Fruit fly (Drosophila melanogaster) whole organism, embryonic: ENCODE measurements around the gene CG42305.

Experiments
- Adf1 ChIP-seq: fragments of 200-800 bp; sonication (Bioruptor generic); IDR thresholded peaks from 2 replicates; pipeline ENCODE4 v1.3.6; 2022; ENCODE audit warnings: missing biosample characterization, missing genetic modification characterization
- Antp ChIP-seq: fragments of 200-800 bp; sonication (Bioruptor generic); optimal IDR thresholded peaks from 3 replicates; lab custom pipeline; 2016; ENCODE audit warnings: missing biosample characterization, missing genetic modification characterization
- BEAF-32 ChIP-seq: fragments of 200-800 bp; sonication (Bioruptor generic); optimal IDR thresholded peaks from 3 replicates; lab custom pipeline; 2017; ENCODE audit warnings: missing biosample characterization, missing genetic modification characterization, mild to moderate bottlenecking, moderate library complexity, missing genetic modification reagents
- Bgb ChIP-seq: fragments of 200-800 bp; sonication (Bioruptor generic); IDR thresholded peaks from 2 replicates; pipeline ENCODE4 v1.3.6; 2022; ENCODE audit warnings: missing biosample characterization, missing genetic modification characterization; ENCODE audit not compliant: partially characterized antibody
- CG10267 ChIP-seq: fragments of 200-800 bp; sonication (Bioruptor generic); optimal IDR thresholded peaks from 2 replicates; lab custom pipeline; 2018; ENCODE audit warnings: missing biosample characterization, mild to moderate bottlenecking, missing genetic modification characterization, moderate library complexity
- CG10431 ChIP-seq: fragments of 200-800 bp; sonication (Bioruptor generic); optimal IDR thresholded peaks from 3 replicates; lab custom pipeline; 2018; ENCODE audit warnings: missing biosample characterization, mild to moderate bottlenecking, missing genetic modification characterization
- CG11504 ChIP-seq: fragments of 200-800 bp; sonication (Bioruptor generic); optimal IDR thresholded peaks from 3 replicates; lab custom pipeline; 2019; ENCODE audit warnings: missing biosample characterization, mild to moderate bottlenecking, missing genetic modification characterization, moderate library complexity
- CG11695 ChIP-seq: fragments of 200-800 bp; sonication (Bioruptor generic); IDR thresholded peaks from 3 replicates; pipeline ENCODE4 v1.3.6; 2022; ENCODE audit warnings: missing biosample characterization, missing genetic modification characterization
- CG12299 ChIP-seq: fragments of 200-800 bp; sonication (Bioruptor generic); optimal IDR thresholded peaks from 2 replicates; lab custom pipeline; 2018; ENCODE audit warnings: missing biosample characterization, mild to moderate bottlenecking, missing genetic modification characterization
- CG12769 ChIP-seq: fragments of 200-800 bp; sonication (Bioruptor generic); optimal IDR thresholded peaks from 2 replicates; lab custom pipeline; 2019; ENCODE audit warnings: missing biosample characterization, mild to moderate bottlenecking, missing genetic modification characterization, moderate library complexity
- CG1529 ChIP-seq: fragments of 200-800 bp; sonication (Bioruptor generic); optimal IDR thresholded peaks from 3 replicates; lab custom pipeline; 2018; ENCODE audit warnings: missing biosample characterization, missing genetic modification characterization
- CG15696 ChIP-seq: fragments of 200-800 bp; sonication (Bioruptor generic); optimal IDR thresholded peaks from 2 replicates; lab custom pipeline; 2019; ENCODE audit warnings: missing biosample characterization, mild to moderate bottlenecking, missing genetic modification characterization, moderate library complexity
- CG17328 ChIP-seq: fragments of 200-800 bp; sonication (Bioruptor generic); IDR thresholded peaks from 2 replicates; pipeline ENCODE4 v1.3.6; 2022; ENCODE audit warnings: missing biosample characterization, missing genetic modification characterization
- CG1832 ChIP-seq: fragments of 200-800 bp; sonication (Bioruptor generic); optimal IDR thresholded peaks from 2 replicates; lab custom pipeline; 2017; ENCODE audit warnings: missing biosample characterization, mild to moderate bottlenecking, missing genetic modification characterization, inconsistent platforms
- CG18619 ChIP-seq: fragments of 200-800 bp; sonication (Bioruptor generic); optimal IDR thresholded peaks from 3 replicates; lab custom pipeline; 2017; ENCODE audit warnings: missing biosample characterization, mild to moderate bottlenecking, missing genetic modification characterization
- CG33557 ChIP-seq: fragments of 200-800 bp; sonication (Bioruptor generic); optimal IDR thresholded peaks from 2 replicates; lab custom pipeline; 2019; ENCODE audit warnings: missing biosample characterization, mild to moderate bottlenecking, missing genetic modification characterization, moderate library complexity
- CG3726 ChIP-seq: fragments of 200-800 bp; sonication (Bioruptor generic); IDR thresholded peaks from 3 replicates; pipeline ENCODE4, ENCODE4 v1.3.6; 2022; ENCODE audit warnings: missing biosample characterization, missing genetic modification characterization
- CG3847 ChIP-seq: fragments of 200-800 bp; sonication (Bioruptor generic); IDR thresholded peaks from 2 replicates; pipeline ENCODE4 v1.3.6; 2022; ENCODE audit warnings: missing biosample characterization, missing genetic modification characterization
- CG3995 ChIP-seq: fragments of 200-800 bp; sonication (Bioruptor generic); optimal IDR thresholded peaks from 3 replicates; lab custom pipeline; 2016; ENCODE audit warnings: missing biosample characterization, missing genetic modification characterization
- CG42726 ChIP-seq: fragments of 200-800 bp; sonication (Bioruptor generic); IDR thresholded peaks from 2 replicates; pipeline ENCODE4 v1.3.6; 2022; ENCODE audit warnings: missing biosample characterization, missing genetic modification characterization; ENCODE audit not compliant: partially characterized antibody
- CG4730 ChIP-seq: fragments of 200-800 bp; sonication (Bioruptor generic); IDR thresholded peaks from 2 replicates; pipeline ENCODE4 v1.3.6; 2022; ENCODE audit warnings: missing biosample characterization, missing genetic modification characterization
- CG5245 ChIP-seq: fragments of 200-800 bp; sonication (Bioruptor generic); optimal IDR thresholded peaks from 3 replicates; lab custom pipeline; 2016; ENCODE audit warnings: missing biosample characterization, missing genetic modification characterization
- CG9437 ChIP-seq: fragments of 200-800 bp; sonication (Bioruptor generic); optimal IDR thresholded peaks from 2 replicates; lab custom pipeline; 2018; ENCODE audit warnings: missing biosample characterization, mild to moderate bottlenecking, missing genetic modification characterization
- Dref ChIP-seq: fragments of 200-800 bp; sonication (Bioruptor generic); IDR thresholded peaks from 2 replicates; pipeline ENCODE4 v1.3.6; 2022; ENCODE audit warnings: missing biosample characterization, missing genetic modification characterization
- GATAe ChIP-seq: fragments of 200-800 bp; sonication (Bioruptor generic); conservative IDR thresholded peaks from 2 replicates; pipeline ENCODE4 v1.3.6; 2022; ENCODE audit warnings: missing biosample characterization, missing genetic modification characterization
- HLH4C ChIP-seq: fragments of 200-800 bp; sonication (Bioruptor generic); IDR thresholded peaks from 3 replicates; pipeline ENCODE4 v1.3.6; 2022; ENCODE audit warnings: missing biosample characterization, missing genetic modification characterization; ENCODE audit not compliant: partially characterized antibody
- HLHmδ ChIP-seq: fragments of 200-800 bp; sonication (Bioruptor generic); optimal IDR thresholded peaks from 2 replicates; lab custom pipeline; 2018; ENCODE audit warnings: missing biosample characterization, mild to moderate bottlenecking, missing genetic modification characterization, moderate library complexity
- Hsf ChIP-seq: fragments of 200-800 bp; sonication (Bioruptor generic); optimal IDR thresholded peaks from 3 replicates; lab custom pipeline; 2016; ENCODE audit warnings: missing biosample characterization, missing genetic modification characterization
- Nf-YB ChIP-seq: fragments of 200-800 bp; sonication (Bioruptor generic); optimal IDR thresholded peaks from 3 replicates; lab custom pipeline; 2019; ENCODE audit warnings: missing biosample characterization, mild to moderate bottlenecking, missing genetic modification characterization, moderate library complexity
- Nf-YC ChIP-seq: fragments of 200-800 bp; optimal IDR thresholded peaks from 3 replicates; lab custom pipeline; 2019; ENCODE audit warnings: missing biosample characterization, mild to moderate bottlenecking, missing genetic modification characterization, moderate library complexity
- Oli ChIP-seq: fragments of 200-800 bp; sonication (Bioruptor generic); optimal IDR thresholded peaks from 2 replicates; lab custom pipeline; 2018; ENCODE audit warnings: missing biosample characterization, mild to moderate bottlenecking, missing genetic modification characterization, moderate library complexity
- Opbp ChIP-seq: fragments of 200-800 bp; sonication (Bioruptor generic); IDR thresholded peaks from 3 replicates; pipeline ENCODE4 v1.3.6; 2022; ENCODE audit warnings: missing biosample characterization, missing genetic modification characterization; ENCODE audit not compliant: partially characterized antibody
- Tbp ChIP-seq: fragments of >200 bp; optimal IDR thresholded peaks from 2 replicates; lab custom pipeline; 2018; ENCODE audit warnings: missing biosample characterization, missing genetic modification characterization
- Xbp1 ChIP-seq: fragments of 200-800 bp; sonication (Bioruptor generic); optimal IDR thresholded peaks from 3 replicates; lab custom pipeline; 2016; ENCODE audit warnings: missing biosample characterization, mild to moderate bottlenecking, missing genetic modification characterization
- Xrp1 ChIP-seq: fragments of 200-800 bp; sonication (Bioruptor generic); IDR thresholded peaks from 2 replicates; pipeline ENCODE4 v1.3.6; 2022; ENCODE audit warnings: missing biosample characterization, missing genetic modification characterization
- bbx ChIP-seq: fragments of 200-800 bp; sonication (Bioruptor generic); IDR thresholded peaks from 2 replicates; pipeline ENCODE4 v1.3.6; 2022; ENCODE audit warnings: missing biosample characterization, missing genetic modification characterization; ENCODE audit not compliant: partially characterized antibody
- cato ChIP-seq: fragments of 200-800 bp; sonication (Bioruptor generic); optimal IDR thresholded peaks from 2 replicates; lab custom pipeline; 2016; ENCODE audit warnings: missing biosample characterization, missing genetic modification characterization, borderline replicate concordance
- da ChIP-seq: fragments of 200-800 bp; sonication (Bioruptor generic); optimal IDR thresholded peaks from 2 replicates; lab custom pipeline; 2016; ENCODE audit warnings: missing biosample characterization, missing genetic modification characterization
- dimm ChIP-seq: fragments of 200-800 bp; sonication (Bioruptor generic); IDR thresholded peaks from 2 replicates; pipeline ENCODE4 v1.3.6; 2022; ENCODE audit warnings: missing biosample characterization, missing genetic modification characterization
- fd102C ChIP-seq: fragments of 200-800 bp; sonication (Bioruptor generic); optimal IDR thresholded peaks from 2 replicates; lab custom pipeline; 2018; ENCODE audit warnings: missing biosample characterization, mild to moderate bottlenecking, missing genetic modification characterization, moderate library complexity
- ftz-f1 ChIP-seq: fragments of 200-800 bp; sonication (Bioruptor generic); optimal IDR thresholded peaks from 2 replicates; lab custom pipeline; 2016; ENCODE audit warnings: missing biosample characterization, missing genetic modification characterization
- gsb ChIP-seq: fragments of 200-800 bp; sonication (Bioruptor generic); IDR thresholded peaks from 2 replicates; pipeline ENCODE4 v1.3.6; 2022; ENCODE audit warnings: missing biosample characterization, missing genetic modification characterization
- jumu ChIP-seq: fragments of 200-800 bp; sonication (Bioruptor generic); optimal IDR thresholded peaks from 3 replicates; lab custom pipeline; 2016; ENCODE audit warnings: missing biosample characterization, missing genetic modification characterization
- ken ChIP-seq: fragments of 200-800 bp; sonication (Bioruptor generic); IDR thresholded peaks from 3 replicates; pipeline ENCODE4 v1.3.6; 2022; ENCODE audit warnings: missing biosample characterization, missing genetic modification characterization
- kni ChIP-seq: fragments of 200-800 bp; sonication (Bioruptor generic); optimal IDR thresholded peaks from 3 replicates; lab custom pipeline; 2017; ENCODE audit warnings: mild to moderate bottlenecking, missing biosample characterization, missing genetic modification reagents, missing genetic modification characterization
- lmd ChIP-seq: fragments of 200-800 bp; sonication (Bioruptor generic); IDR thresholded peaks from 2 replicates; pipeline ENCODE4 v1.3.6; 2022; ENCODE audit warnings: missing biosample characterization, missing genetic modification characterization
- onecut ChIP-seq: fragments of 200-800 bp; sonication (Bioruptor generic); IDR thresholded peaks from 2 replicates; pipeline ENCODE4 v1.3.6; 2022; ENCODE audit warnings: missing biosample characterization, missing genetic modification characterization
- otp ChIP-seq: fragments of 200-800 bp; sonication (Bioruptor generic); IDR thresholded peaks from 3 replicates; pipeline ENCODE4, ENCODE4 v1.3.6; 2022; ENCODE audit warnings: missing biosample characterization, missing genetic modification characterization
- rib ChIP-seq: fragments of 200-800 bp; sonication (Bioruptor generic); IDR thresholded peaks from 2 replicates; pipeline ENCODE4 v1.3.6; 2022; ENCODE audit warnings: missing biosample characterization, missing genetic modification characterization

CG42305 gene

DNA sequence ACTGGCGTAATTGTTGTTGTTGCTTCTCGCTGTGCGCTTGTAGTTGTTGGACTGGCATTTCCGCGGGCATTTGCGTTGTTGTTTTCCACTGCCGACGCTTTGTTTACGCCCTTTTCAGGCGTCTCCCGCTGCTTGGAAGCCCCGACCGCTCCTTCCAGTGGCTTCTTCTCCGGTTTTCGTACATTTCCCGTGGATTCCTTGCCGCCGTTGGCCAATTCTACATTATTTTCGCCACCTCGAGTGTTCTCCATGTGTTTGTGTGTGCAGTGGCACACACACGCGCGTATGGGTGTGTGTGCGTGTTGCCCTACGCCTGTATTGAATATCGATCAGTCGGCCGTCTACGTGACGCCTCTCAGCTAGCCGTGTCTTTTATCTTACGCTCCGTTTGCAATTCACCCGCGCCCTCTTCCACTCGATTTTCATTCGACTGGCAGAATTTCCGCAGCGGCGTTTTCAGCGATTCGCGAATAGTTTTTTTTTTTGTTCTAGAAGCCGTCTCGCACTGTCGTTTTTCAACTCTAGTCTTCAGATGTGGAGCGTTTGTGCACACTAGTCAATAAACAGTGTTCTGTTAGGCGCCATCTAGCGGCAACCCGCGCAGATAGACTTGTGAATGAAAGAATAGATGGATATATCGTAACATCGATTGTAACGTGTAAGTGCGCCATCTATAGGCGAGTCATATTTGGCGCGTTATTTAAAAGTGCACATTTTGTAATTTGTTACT, 26.9 kb downstream of the CG42305 start, which contains the start of gene CG10600 (continued):
- TF ChIP-seq Nf-YC (tag; lab: Kevin White, UChicago), result peak; percentile 59
- TF ChIP-seq CG3995 (GFP tag; lab: Kevin White, UChicago), result peak; percentile 94
- peak; percentile 46 for TF ChIP-seq CG18619 (GFP tag; lab: Kevin White, UChicago)
- TF ChIP-seq rib (GFP tag; lab: Robert Waterston, UW), result peak; percentile 96
- peak; percentile 55 for TF ChIP-seq kni (GFP tag; lab: Kevin White, UChicago)
- TF ChIP-seq ftz-f1, result peak; percentile 69
- no peak for TF ChIP-seq CG3726 (GFP tag; lab: Robert Waterston, UW)
- peak; percentile 46 for TF ChIP-seq CG33557 (GFP tag; lab: Kevin White, UChicago)
- TF ChIP-seq Opbp (GFP tag; lab: Robert Waterston, UW), result peak; percentile 90
- TF ChIP-seq lmd (GFP tag; lab: Robert Waterston, UW), result peak; percentile 59; the same call in 1 of the 2 replicates
- peak; percentile 42 for TF ChIP-seq Oli (tag; lab: Kevin White, UChicago)
- TF ChIP-seq bbx, result peak; percentile 93
- TF ChIP-seq HLHmδ (GFP tag; lab: Kevin White, UChicago), result peak; percentile 66
- TF ChIP-seq jumu (GFP tag; lab: Kevin White, UChicago), result peak; percentile 92
- TF ChIP-seq CG11695 (GFP tag; lab: Robert Waterston, UW), result 0 out of 3 replicates have a peak, but pooled peaks have one; percentile 11
- no peak for TF ChIP-seq dimm (GFP tag; lab: Robert Waterston, UW)
- peak; percentile 51 for TF ChIP-seq Adf1
- peak; percentile 93 for TF ChIP-seq Antp (GFP tag; lab: Kevin White, UChicago)
- no peak for TF ChIP-seq CG12769
- peak; percentile 93 for TF ChIP-seq CG3847 (GFP tag; lab: Robert Waterston, UW)
- peak; percentile 65 for TF ChIP-seq CG12299 (tag; lab: Kevin White, UChicago)
- peak; percentile 89 for TF ChIP-seq Xbp1
- TF ChIP-seq CG1529 (GFP tag; lab: Kevin White, UChicago), result peak; percentile 39
- no peak for TF ChIP-seq CG11504 (tag; lab: Kevin White, UChicago)
- TF ChIP-seq CG1832 (GFP tag; lab: Kevin White, UChicago), result no peak
- peak; percentile 71 for TF ChIP-seq CG15696 (tag; lab: Kevin White, UChicago)
- peak; percentile 68 for TF ChIP-seq CG17328
- TF ChIP-seq CG5245 (GFP tag; lab: Kevin White, UChicago), result peak; percentile 87
- peak; percentile 59 for TF ChIP-seq CG9437
- TF ChIP-seq CG10267 (tag; lab: Kevin White, UChicago), result peak; percentile 98
- TF ChIP-seq Tbp (GFP tag; lab: Kevin White, UChicago), result no peak
- TF ChIP-seq otp (GFP tag; lab: Robert Waterston, UW), result peak; percentile 75; the same call in 2 of the 3 replicates
- peak; percentile 91 for TF ChIP-seq onecut (GFP tag; lab: Robert Waterston, UW)
- peak; percentile 68 for TF ChIP-seq da (GFP tag; lab: Kevin White, UChicago)
- peak; percentile 79 for TF ChIP-seq HLH4C (GFP tag; lab: Robert Waterston, UW)
- peak; percentile 93 for TF ChIP-seq BEAF-32 (GFP tag; lab: Kevin White, UChicago)
- TF ChIP-seq ken (GFP tag; lab: Robert Waterston, UW), result peak; percentile 74; the same call in 2 of the 3 replicates
- TF ChIP-seq Xrp1 (GFP tag; lab: Robert Waterston, UW), result peak; percentile 67
- TF ChIP-seq Bgb (GFP tag; lab: Robert Waterston, UW), result peak; percentile 92
- peak; percentile 58 for TF ChIP-seq CG4730 (GFP tag; lab: Robert Waterston, UW)
- peak; percentile 51 for TF ChIP-seq cato (GFP tag; lab: Kevin White, UChicago)
- TF ChIP-seq Hsf, result peak; percentile 92
- TF ChIP-seq CG42726 (GFP tag; lab: Robert Waterston, UW), result peak; percentile 91
- TF ChIP-seq GATAe, result no peak
- peak; percentile 35 for TF ChIP-seq CG10431 (GFP tag; lab: Kevin White, UChicago)
- TF ChIP-seq fd102C (GFP tag; lab: Kevin White, UChicago), result peak; percentile 63
- peak; percentile 82 for TF ChIP-seq Dref
- peak; percentile 47 for TF ChIP-seq gsb (GFP tag; lab: Robert Waterston, UW)
- peak; percentile 47 for TF ChIP-seq Nf-YB (GFP tag; lab: Kevin White, UChicago)
